Fruit fly (Drosophila melanogaster) whole organism, embryonic: ENCODE data around the gene Lsd-1.

ENCODE experiments used
- Adf1 ChIP-seq: fragments of 200-800 bp; sonication (Bioruptor generic); IDR thresholded peaks from 2 replicates; pipeline ENCODE4 v1.3.6; 2022; ENCODE audit warnings: missing biosample characterization, missing genetic modification characterization
- CG13123 ChIP-seq: fragments of 200-800 bp; sonication (Bioruptor generic); optimal IDR thresholded peaks from 2 replicates; lab custom pipeline; 2016; ENCODE audit warnings: missing biosample characterization, missing genetic modification characterization
- CG13624 ChIP-seq: fragments of 200-800 bp; sonication (Bioruptor generic); optimal IDR thresholded peaks from 2 replicates; lab custom pipeline; 2016; ENCODE audit warnings: missing biosample characterization, missing genetic modification characterization
- CG14441 ChIP-seq: fragments of 200-800 bp; sonication (Bioruptor generic); IDR thresholded peaks from 2 replicates; pipeline ENCODE4 v1.3.6; 2022; ENCODE audit warnings: missing biosample characterization, missing genetic modification characterization
- CG17359 ChIP-seq: fragments of 200-800 bp; sonication (Bioruptor generic); optimal IDR thresholded peaks from 3 replicates; lab custom pipeline; 2018; ENCODE audit warnings: missing biosample characterization, mild to moderate bottlenecking, missing genetic modification characterization, moderate library complexity
- CG17912 ChIP-seq: fragments of 200-800 bp; sonication (Bioruptor generic); optimal IDR thresholded peaks from 2 replicates; lab custom pipeline; 2018; ENCODE audit warnings: missing biosample characterization, mild to moderate bottlenecking, missing genetic modification characterization
- CG18011 ChIP-seq: fragments of 200-800 bp; sonication (Bioruptor generic); optimal IDR thresholded peaks from 2 replicates; lab custom pipeline; 2017; ENCODE audit warnings: missing biosample characterization, missing genetic modification characterization, mild to moderate bottlenecking, moderate library complexity, missing genotype
- CG2120 ChIP-seq: fragments of 200-800 bp; sonication (Bioruptor generic); optimal IDR thresholded peaks from 3 replicates; lab custom pipeline; 2016; ENCODE audit warnings: missing biosample characterization, missing genetic modification characterization
- CG2129 ChIP-seq: fragments of 200-800 bp; sonication (Bioruptor generic); IDR thresholded peaks from 2 replicates; pipeline ENCODE4 v1.3.6; 2022; ENCODE audit warnings: missing biosample characterization, missing genetic modification characterization; ENCODE audit not compliant: partially characterized antibody
- CG30020 ChIP-seq: fragments of 200-800 bp; optimal IDR thresholded peaks from 2 replicates; lab custom pipeline; 2019; ENCODE audit warnings: missing biosample characterization, mild to moderate bottlenecking, missing genetic modification characterization, moderate library complexity
- CG32532 ChIP-seq: fragments of 200-800 bp; sonication (Bioruptor generic); IDR thresholded peaks from 2 replicates; pipeline ENCODE4 v1.3.6; 2022; ENCODE audit warnings: missing biosample characterization, missing genetic modification characterization
- CG34376 ChIP-seq: fragments of 200-800 bp; sonication (Bioruptor generic); optimal IDR thresholded peaks from 2 replicates; lab custom pipeline; 2018; ENCODE audit warnings: missing biosample characterization, mild to moderate bottlenecking, missing genetic modification characterization
- CG6689 ChIP-seq: fragments of 200-800 bp; sonication (Bioruptor generic); IDR thresholded peaks from 2 replicates; pipeline ENCODE4 v1.3.6; 2022; ENCODE audit warnings: missing biosample characterization, missing genetic modification characterization
- CG6791 ChIP-seq: fragments of 200-800 bp; sonication (Bioruptor generic); IDR thresholded peaks from 3 replicates; pipeline ENCODE4 v1.3.6; 2022; ENCODE audit warnings: missing biosample characterization, missing genetic modification characterization; ENCODE audit not compliant: partially characterized antibody
- D19A ChIP-seq: fragments of 200-800 bp; optimal IDR thresholded peaks from 3 replicates; lab custom pipeline; 2019; ENCODE audit warnings: missing biosample characterization, mild to moderate bottlenecking, missing genetic modification characterization, moderate library complexity
- Drgx ChIP-seq: fragments of 200-800 bp; sonication (Bioruptor generic); IDR thresholded peaks from 2 replicates; pipeline ENCODE4 v1.3.6; 2022; ENCODE audit warnings: missing biosample characterization, missing genetic modification characterization
- Gug ChIP-seq: fragments of 200-800 bp; sonication (Bioruptor generic); IDR thresholded peaks from 4 replicates; pipeline ENCODE4 v1.3.6; 2022; ENCODE audit warnings: missing biosample characterization, missing genetic modification characterization
- HmgZ ChIP-seq: fragments of 200-800 bp; sonication (Bioruptor generic); optimal IDR thresholded peaks from 2 replicates; lab custom pipeline; 2018; ENCODE audit warnings: missing biosample characterization, mild to moderate bottlenecking, missing genetic modification characterization
- Hr51 ChIP-seq, 2 experiments: fragments of 200-800 bp; sonication (Bioruptor generic); optimal IDR thresholded peaks; 2 replicates in 1 of 2; 3 replicates in 1 of 2; lab custom pipeline; 2016 to 2018; ENCODE audit warnings: missing biosample characterization in 2 of 2, missing genetic modification characterization in 2 of 2, mild to moderate bottlenecking in 1 of 2, moderate library complexity in 1 of 2
- Nf-YB ChIP-seq: fragments of 200-800 bp; sonication (Bioruptor generic); optimal IDR thresholded peaks from 3 replicates; lab custom pipeline; 2019; ENCODE audit warnings: missing biosample characterization, mild to moderate bottlenecking, missing genetic modification characterization, moderate library complexity
- Pdp1 ChIP-seq, 2 experiments: fragments of 200-800 bp; sonication (Bioruptor generic); optimal IDR thresholded peaks; 3 replicates each; lab custom pipeline; 2016; ENCODE audit warnings: missing biosample characterization in 2 of 2, missing genetic modification characterization in 2 of 2, mild to moderate bottlenecking in 1 of 2, moderate library complexity in 1 of 2
- Ptx1 ChIP-seq: fragments of 200-800 bp; sonication (Bioruptor generic); IDR thresholded peaks from 2 replicates; pipeline ENCODE4 v1.3.6; 2022; ENCODE audit warnings: missing biosample characterization, missing genetic modification characterization
- Sox102F ChIP-seq: fragments of 200-800 bp; sonication (Bioruptor generic); optimal IDR thresholded peaks from 2 replicates; lab custom pipeline; 2018; ENCODE audit warnings: missing biosample characterization, mild to moderate bottlenecking, missing genetic modification characterization, moderate library complexity
- Usf ChIP-seq: fragments of 200-800 bp; sonication (Bioruptor generic); optimal IDR thresholded peaks from 2 replicates; lab custom pipeline; 2017; ENCODE audit warnings: missing genotype, missing biosample characterization, missing genetic modification characterization
- Xrp1 ChIP-seq: fragments of 200-800 bp; sonication (Bioruptor generic); IDR thresholded peaks from 2 replicates; pipeline ENCODE4 v1.3.6; 2022; ENCODE audit warnings: missing biosample characterization, missing genetic modification characterization
- crc ChIP-seq: fragments of 200-800 bp; sonication (Bioruptor generic); optimal IDR thresholded peaks from 2 replicates; lab custom pipeline; 2016; ENCODE audit warnings: missing biosample characterization, missing genetic modification characterization
- dysf ChIP-seq: fragments of 200-800 bp; sonication (Bioruptor generic); IDR thresholded peaks from 3 replicates; pipeline ENCODE4 v1.3.6; 2022; ENCODE audit warnings: missing biosample characterization, missing genetic modification characterization
- her ChIP-seq: fragments of 200-800 bp; sonication (Bioruptor generic); optimal IDR thresholded peaks from 2 replicates; lab custom pipeline; 2016; ENCODE audit warnings: missing biosample characterization, missing genetic modification characterization
- kni ChIP-seq: fragments of 200-800 bp; sonication (Bioruptor generic); optimal IDR thresholded peaks from 3 replicates; lab custom pipeline; 2017; ENCODE audit warnings: mild to moderate bottlenecking, missing biosample characterization, missing genetic modification reagents, missing genetic modification characterization
- lilli ChIP-seq: fragments of 200-800 bp; sonication (Bioruptor generic); optimal IDR thresholded peaks from 3 replicates; lab custom pipeline; 2016; ENCODE audit warnings: missing biosample characterization, missing genetic modification characterization
- mam ChIP-seq: fragments of 200-800 bp; sonication (Bioruptor generic); optimal IDR thresholded peaks from 3 replicates; lab custom pipeline; 2016; ENCODE audit warnings: missing biosample characterization, missing genetic modification characterization
- mld ChIP-seq: fragments of 200-800 bp; sonication (Bioruptor generic); IDR thresholded peaks from 3 replicates; pipeline ENCODE4 v1.3.6; 2022; ENCODE audit warnings: missing biosample characterization, missing genetic modification characterization; ENCODE audit not compliant: partially characterized antibody
- nerfin-1 ChIP-seq: fragments of 200-800 bp; sonication (Bioruptor generic); optimal IDR thresholded peaks from 3 replicates; lab custom pipeline; 2019; ENCODE audit warnings: missing biosample characterization, mild to moderate bottlenecking, missing genetic modification characterization, moderate library complexity
- pros ChIP-seq: fragments of 200-800 bp; sonication (Bioruptor generic); optimal IDR thresholded peaks from 3 replicates; lab custom pipeline; 2019; ENCODE audit warnings: missing biosample characterization, mild to moderate bottlenecking, missing genetic modification characterization, moderate library complexity
- row ChIP-seq: fragments of 200-800 bp; sonication (Bioruptor generic); IDR thresholded peaks from 3 replicates; pipeline ENCODE4 v1.3.6; 2022; ENCODE audit warnings: missing biosample characterization, missing genetic modification characterization
- sc ChIP-seq, 3 experiments: fragments of >200 bp in 2 of 3; fragments of 200-800 bp in 1 of 3; sonication (Bioruptor generic) in 1 of 3; optimal IDR thresholded peaks; 2 replicates in 2 of 3; 3 replicates in 1 of 3; lab custom pipeline; 2017; ENCODE audit warnings: mild to moderate bottlenecking in 1 of 3, missing biosample characterization in 1 of 3, missing genetic modification characterization in 1 of 3, missing genetic modification reagents in 1 of 3
- sqz ChIP-seq: fragments of 200-800 bp; sonication (Bioruptor generic); optimal IDR thresholded peaks from 3 replicates; lab custom pipeline; 2018; ENCODE audit warnings: missing biosample characterization, mild to moderate bottlenecking, missing genetic modification characterization
- stc ChIP-seq: fragments of 200-800 bp; sonication (Bioruptor generic); IDR thresholded peaks from 2 replicates; pipeline ENCODE4 v1.3.6; 2022; ENCODE audit warnings: missing biosample characterization, missing genetic modification characterization
- wor ChIP-seq: fragments of 200-800 bp; sonication (Bioruptor generic); IDR thresholded peaks from 2 replicates; pipeline ENCODE4 v1.3.6; 2022; ENCODE audit warnings: missing biosample characterization, missing genetic modification characterization
- zfh2 ChIP-seq: fragments of 200-800 bp; sonication (Bioruptor generic); optimal IDR thresholded peaks from 2 replicates; lab custom pipeline; 2016; ENCODE audit warnings: missing biosample characterization, missing genetic modification characterization

Gene Lsd-1

dm6 chr3R:23790483-23791175 is 27.0 kb downstream of the Lsd-1 start (continued):
- no peak for TF ChIP-seq Hr51 (GFP tag; optimal IDR thresholded peaks at IDR 0.05; lab: Kevin White, UChicago)
- no peak for TF ChIP-seq CG2120 (GFP tag; lab: Kevin White, UChicago)
- TF ChIP-seq sqz (GFP tag; lab: Kevin White, UChicago) = no peak
- no peak for TF ChIP-seq stc
- peak; percentile 31; the same call in 1 of the 4 replicates for TF ChIP-seq Gug (GFP tag; lab: Robert Waterston, UW)
- no peak for TF ChIP-seq Ptx1
- no peak for TF ChIP-seq mld
- TF ChIP-seq Sox102F (GFP tag; lab: Kevin White, UChicago) = no peak
- peak; percentile 54 for TF ChIP-seq pros (GFP tag; lab: Kevin White, UChicago)
- TF ChIP-seq CG17912 (GFP tag; lab: Kevin White, UChicago) = no peak
- no peak for TF ChIP-seq Usf
- TF ChIP-seq zfh2 (GFP tag; lab: Kevin White, UChicago) = no peak
- TF ChIP-seq crc (GFP tag; lab: Kevin White, UChicago) = no peak
- TF ChIP-seq mam (GFP tag; lab: Kevin White, UChicago) = no peak
- no peak for TF ChIP-seq CG13624 (GFP tag; lab: Kevin White, UChicago)
- TF ChIP-seq kni (GFP tag; lab: Kevin White, UChicago) = peak; percentile 82
- TF ChIP-seq CG14441 (GFP tag; lab: Robert Waterston, UW) = no peak
- TF ChIP-seq Pdp1 (GFP tag; optimal IDR thresholded peaks at IDR 0.05; lab: Kevin White, UChicago) = no peak
- no peak for TF ChIP-seq CG32532 (GFP tag; lab: Robert Waterston, UW)
- TF ChIP-seq HmgZ (tag; lab: Kevin White, UChicago) = no peak
- no peak for TF ChIP-seq her (GFP tag; lab: Kevin White, UChicago)
- TF ChIP-seq lilli = no peak
- TF ChIP-seq CG34376 (GFP tag; lab: Kevin White, UChicago) = no peak
- TF ChIP-seq Adf1 (GFP tag; lab: Robert Waterston, UW) = no peak
- no peak for TF ChIP-seq D19A (tag; lab: Kevin White, UChicago)
- peak; percentile 29 for TF ChIP-seq CG17359
- TF ChIP-seq CG30020 (tag; lab: Kevin White, UChicago) = no peak
- TF ChIP-seq sc (optimal IDR thresholded peaks at IDR 0.05; lab: Kevin White, UChicago) = no peak
- no peak for TF ChIP-seq sc (GFP tag; optimal IDR thresholded peaks at IDR 0.05; lab: Kevin White, UChicago)
- TF ChIP-seq Nf-YB (GFP tag; lab: Kevin White, UChicago) = no peak
- no peak for TF ChIP-seq nerfin-1 (tag; lab: Kevin White, UChicago)
- no peak for TF ChIP-seq dysf (GFP tag; lab: Robert Waterston, UW)
- no peak for TF ChIP-seq CG18011 (GFP tag; lab: Kevin White, UChicago)
- TF ChIP-seq CG6791 (GFP tag; lab: Robert Waterston, UW) = 0 out of 3 replicates have a peak, but pooled peaks have one; percentile 25
- no peak for TF ChIP-seq wor (GFP tag; lab: Robert Waterston, UW)
- TF ChIP-seq row = peak; percentile 64
- TF ChIP-seq CG2129 (GFP tag; lab: Robert Waterston, UW) = no peak

dm6 chr3R:23791491-23791890 is 27.8 kb downstream of the Lsd-1 start:
- TF ChIP-seq CG6689 (GFP tag; lab: Robert Waterston, UW) = 0 out of 2 replicates have a peak, but pooled peaks have one; percentile 12
- TF ChIP-seq CG13123 (GFP tag; lab: Kevin White, UChicago) = no peak
- TF ChIP-seq Xrp1 = peak; percentile 13; the same call in 1 of the 2 replicates
- peak; percentile 43; the same call in 1 of the 2 replicates for TF ChIP-seq Drgx (GFP tag; lab: Robert Waterston, UW)
- peak; percentile 46; the same call in 2 of the 3 replicates for TF ChIP-seq row
